Worm (Caenorhabditis elegans): ENCODE data around the gene ZK616.1.

Gene ZK616.1

DNA sequence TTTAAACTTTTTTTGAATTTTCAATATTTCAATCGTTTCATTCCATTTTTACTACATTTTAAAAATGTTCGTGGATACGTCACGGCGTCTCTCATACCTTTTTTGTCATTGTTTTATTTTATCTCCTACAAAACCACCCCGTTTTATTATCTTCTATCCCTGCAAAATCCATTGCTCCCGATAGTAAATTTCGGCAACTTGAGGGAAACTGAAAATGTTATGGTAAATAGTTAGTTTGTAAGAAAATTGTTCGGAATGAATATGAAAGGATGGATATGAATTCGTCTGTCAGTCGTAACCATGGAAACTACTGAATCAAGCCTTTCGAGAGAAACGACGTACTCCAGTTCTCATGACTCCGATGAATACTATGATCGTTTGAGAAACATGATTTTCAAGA, 19.4 kb upstream of the ZK616.1 start, which contains the start of gene F41H10.2:
Gene F41H10.2 (plus strand): TSS at position 301 of the 400 bp plus-strand sequence.
- TF ChIP-seq W03F9.2 (tag; optimal IDR thresholded peaks at IDR 0.05) = no peak
- TF ChIP-seq dao-5 (tag; optimal IDR thresholded peaks at IDR 0.05) = no peak
- TF ChIP-seq him-1 (tag; optimal IDR thresholded peaks at IDR 0.05) = no peak

DNA sequence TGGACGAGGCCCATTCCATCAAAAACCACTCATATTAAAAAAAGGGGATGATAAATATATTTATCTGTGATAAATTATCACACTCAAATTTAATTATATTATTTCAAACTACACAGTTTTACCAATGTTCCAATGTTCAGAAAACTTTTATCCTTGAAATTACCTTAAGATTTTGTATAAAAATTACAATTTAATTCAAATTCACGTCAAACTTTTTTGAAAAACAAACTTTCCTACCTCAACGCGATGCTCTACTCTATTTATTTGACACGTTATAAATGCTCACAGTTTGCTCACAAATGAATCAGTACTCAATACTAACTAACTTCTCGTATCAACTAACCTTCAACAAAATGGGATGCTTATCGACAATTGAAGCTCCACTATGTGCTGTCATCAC, 18.1 kb upstream of the ZK616.1 start, which contains the start of gene F41H10.1:
Gene F41H10.1 (plus strand): TSS at position 301 of the 400 bp plus-strand sequence.
- TF ChIP-seq him-1 (tag; optimal IDR thresholded peaks at IDR 0.05) = no peak
- no peak for TF ChIP-seq W03F9.2 (tag; optimal IDR thresholded peaks at IDR 0.05)
- TF ChIP-seq dao-5 (tag; optimal IDR thresholded peaks at IDR 0.05) = no peak

DNA sequence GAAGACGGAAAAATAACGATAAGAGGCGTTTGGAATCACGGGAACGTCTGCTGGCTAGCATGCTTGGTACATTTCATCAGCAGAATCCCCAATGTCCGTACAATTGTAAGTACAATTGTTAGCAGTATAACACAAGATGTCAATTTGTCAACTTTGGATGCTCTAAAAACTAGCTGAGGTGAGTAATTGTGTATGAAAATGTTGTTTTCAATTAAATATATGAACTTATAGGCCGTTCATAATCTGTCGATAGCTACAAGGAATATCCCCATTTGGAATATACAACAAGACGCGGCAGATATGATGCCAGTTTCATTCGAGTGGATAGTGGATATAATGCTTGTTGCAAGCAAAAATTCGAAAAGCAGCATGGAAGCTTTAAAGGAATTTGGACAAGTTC, 15.7 kb upstream of the ZK616.1 start, which contains the start of gene F41H10.12:
Gene F41H10.12 (plus strand): TSS at position 301 of the 400 bp plus-strand sequence.
- no peak for TF ChIP-seq W03F9.2 (tag; optimal IDR thresholded peaks at IDR 0.05)
- TF ChIP-seq dao-5 (tag; optimal IDR thresholded peaks at IDR 0.05) = no peak
- no peak for TF ChIP-seq him-1 (tag; optimal IDR thresholded peaks at IDR 0.05)

DNA sequence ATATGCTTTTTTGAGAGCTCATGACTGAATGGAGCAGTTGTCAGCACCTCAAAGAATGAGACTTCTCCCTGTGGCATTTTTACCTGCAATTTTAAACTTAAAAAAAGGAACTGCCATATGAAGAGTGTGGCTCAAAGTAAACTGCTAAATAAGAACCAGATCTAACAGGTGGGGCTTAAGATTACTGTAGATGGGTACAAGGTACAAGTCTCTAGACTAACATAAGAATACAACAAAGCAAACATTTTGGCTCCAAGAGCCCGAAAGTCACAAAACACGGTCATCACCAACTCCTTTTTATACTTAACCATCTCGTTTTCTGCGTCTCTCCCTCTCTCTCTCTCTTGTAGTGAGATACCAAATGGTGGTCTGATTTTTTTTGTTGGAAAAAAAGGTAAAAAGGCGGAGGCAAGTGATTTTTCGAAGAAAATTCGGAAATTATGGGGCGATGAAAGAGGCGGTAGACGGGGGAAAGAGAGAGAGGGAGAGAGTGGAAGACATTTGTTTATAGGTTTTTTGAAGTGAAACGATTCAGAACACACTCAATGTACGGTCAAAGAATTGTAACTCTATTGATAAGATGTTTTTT, 12.1 kb upstream of the ZK616.1 start, which contains the start of gene elo-6:
Gene elo-6 (minus strand): TSS at position 83 of the 589 bp plus-strand sequence.
- TF ChIP-seq W03F9.2 (tag; optimal IDR thresholded peaks at IDR 0.05) (no peak), dao-5 (tag; optimal IDR thresholded peaks at IDR 0.05) (no peak), him-1 (tag; optimal IDR thresholded peaks at IDR 0.05) (no peak)

DNA sequence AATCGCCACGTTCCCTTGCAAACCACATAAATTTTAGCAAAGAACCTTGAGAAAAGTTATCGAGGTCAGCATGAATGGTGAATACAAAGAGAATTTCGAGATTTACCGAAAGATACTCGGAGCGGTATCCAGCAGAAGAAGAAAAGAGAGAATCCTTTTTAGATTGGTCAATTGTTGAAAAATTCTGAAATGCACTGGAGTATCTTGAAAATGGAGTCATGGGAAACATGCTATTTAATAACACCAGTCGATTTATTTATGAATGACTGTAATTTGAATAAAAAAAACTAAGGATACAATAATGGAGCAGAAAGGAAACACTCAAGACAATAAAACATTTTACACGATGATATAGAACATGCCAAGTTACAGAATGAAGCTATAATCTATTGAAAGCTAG, 10.8 kb upstream of the ZK616.1 start:
- TF ChIP-seq W03F9.2 (tag; optimal IDR thresholded peaks at IDR 0.05) = no peak
- TF ChIP-seq dao-5 (tag; optimal IDR thresholded peaks at IDR 0.05) = no peak
- no peak for TF ChIP-seq him-1 (tag; optimal IDR thresholded peaks at IDR 0.05)

DNA sequence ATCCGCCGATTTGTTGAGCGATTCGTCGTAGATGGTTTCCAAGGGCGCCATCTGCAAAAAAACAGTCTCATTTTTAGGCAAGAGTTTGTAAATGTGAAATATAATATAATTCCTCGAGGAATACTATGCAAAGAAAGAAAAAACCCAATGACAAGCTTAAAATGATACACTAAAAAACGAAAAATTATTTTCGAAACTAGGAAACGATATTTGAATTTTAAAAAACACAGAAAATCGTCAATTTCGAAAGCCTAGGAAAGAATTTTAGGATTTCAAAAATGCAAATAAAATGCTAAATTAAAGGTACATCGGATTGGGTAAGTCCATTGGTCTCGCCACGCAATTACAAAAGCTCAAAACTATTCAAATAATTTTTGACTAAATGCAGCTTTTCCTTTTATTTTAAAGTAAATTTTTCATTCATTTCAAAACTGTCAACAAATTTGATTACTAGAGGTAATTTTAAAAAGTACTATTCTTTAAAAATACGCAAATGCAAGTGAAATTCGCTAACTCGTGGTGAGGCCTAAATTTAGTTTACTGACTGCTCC, 9.1 kb upstream of the ZK616.1 start, which contains the start of the genes htp-1 and ZK616.5:
Gene htp-1 (minus strand): TSS at position 51 of the 551 bp plus-strand sequence.
Gene ZK616.5 (plus strand): TSS at position 423 of the 551 bp plus-strand sequence.
- no peak for TF ChIP-seq dao-5 (tag; optimal IDR thresholded peaks at IDR 0.05)
- no peak for TF ChIP-seq W03F9.2 (tag; optimal IDR thresholded peaks at IDR 0.05)
- TF ChIP-seq him-1 (tag; optimal IDR thresholded peaks at IDR 0.05) = no peak

DNA sequence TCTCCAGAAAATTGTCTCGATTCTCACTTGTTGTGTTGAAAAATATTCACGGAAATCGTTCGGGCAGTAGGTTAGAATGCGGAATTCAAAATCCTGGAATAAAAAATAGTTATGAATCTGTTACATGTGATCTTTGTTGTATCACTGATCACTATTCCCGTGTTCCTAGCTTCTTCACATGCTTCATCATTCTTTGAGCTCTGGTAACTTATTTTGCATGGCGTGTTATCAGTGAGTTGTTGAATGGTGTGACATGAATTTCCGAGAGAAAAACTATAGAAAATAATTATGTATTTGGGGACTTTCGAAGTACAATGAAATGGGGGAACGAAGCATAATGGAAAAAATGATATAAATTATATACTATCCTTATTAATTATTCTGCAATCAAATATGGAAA, 7.1 kb upstream of the ZK616.1 start:
- TF ChIP-seq dao-5 (tag; optimal IDR thresholded peaks at IDR 0.05) (no peak), W03F9.2 (tag; optimal IDR thresholded peaks at IDR 0.05) (no peak), him-1 (tag; optimal IDR thresholded peaks at IDR 0.05) (no peak)

DNA sequence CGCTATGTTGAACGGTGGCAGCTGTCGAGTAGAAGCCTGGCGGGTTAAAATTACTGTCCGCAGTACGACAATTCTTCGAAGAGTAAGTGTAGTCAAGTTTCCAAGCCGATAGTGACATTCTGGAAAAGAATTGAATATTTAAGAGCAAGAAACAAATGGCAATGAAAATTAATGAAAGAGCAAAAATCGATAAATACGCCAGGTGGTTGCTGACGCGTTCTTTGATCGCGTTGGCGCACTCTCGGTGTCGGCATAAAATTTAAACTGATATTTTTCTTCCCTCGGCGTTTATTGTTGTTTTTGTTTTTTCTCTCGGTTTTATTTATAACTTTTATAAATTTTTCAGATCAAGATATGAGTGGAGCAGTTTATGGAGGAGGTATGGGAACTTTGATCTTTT, 6.0 kb upstream of the ZK616.1 start, which contains the start of the genes perm-3 and swsn-6:
Gene perm-3 (minus strand): TSS at position 118 of the 400 bp plus-strand sequence.
Gene swsn-6 (plus strand): TSS at position 347 of the 400 bp plus-strand sequence.
- TF ChIP-seq dao-5 (tag; optimal IDR thresholded peaks at IDR 0.05) (no peak), W03F9.2 (tag; optimal IDR thresholded peaks at IDR 0.05) (peak; percentile 79)

DNA sequence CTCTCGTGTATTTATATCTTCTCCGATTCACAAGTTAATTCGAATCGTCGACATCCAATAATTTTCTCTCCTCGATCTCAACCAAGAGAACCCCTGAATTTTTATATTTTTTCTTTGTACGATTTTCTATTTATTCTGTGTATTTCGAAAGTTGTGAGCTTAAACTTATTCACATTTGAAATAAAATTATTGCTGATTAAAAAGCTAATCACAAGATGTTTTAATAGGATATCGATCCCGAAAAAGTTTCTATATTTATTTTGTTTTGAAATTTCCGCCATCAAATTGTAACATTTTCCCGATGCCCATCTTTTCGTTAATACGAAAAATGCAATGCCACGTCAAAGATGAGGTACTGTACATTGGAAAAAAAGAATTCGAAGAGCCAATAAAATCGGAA, 3.9 kb upstream of the ZK616.1 start, which contains the start of gene ZK616.3:
Gene ZK616.3 (plus strand): TSS at position 301 of the 400 bp plus-strand sequence.
- no peak for TF ChIP-seq W03F9.2 (tag; optimal IDR thresholded peaks at IDR 0.05)
- TF ChIP-seq him-1 (tag; optimal IDR thresholded peaks at IDR 0.05) = no peak
- TF ChIP-seq dao-5 (tag; optimal IDR thresholded peaks at IDR 0.05) = no peak

DNA sequence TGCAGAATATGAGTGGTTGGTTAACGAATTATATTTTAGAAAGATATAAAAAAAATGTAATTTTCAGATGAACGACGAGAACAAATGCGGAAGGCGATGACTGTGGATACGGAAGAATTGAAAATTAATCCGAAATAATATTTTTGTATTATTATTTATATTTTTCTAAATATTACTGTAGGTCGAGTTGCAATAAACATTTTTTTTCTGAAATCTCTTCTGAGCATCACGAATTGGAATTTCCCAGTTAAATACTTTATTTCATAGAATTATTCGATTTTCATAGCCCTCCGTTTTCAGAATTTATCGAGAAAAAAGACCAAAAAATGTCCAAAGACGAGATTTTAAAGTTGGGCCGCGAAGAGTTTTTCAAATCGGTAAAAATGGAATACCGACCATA, 3.2 kb upstream of the ZK616.1 start, which contains the start of gene ZK616.2:
Gene ZK616.2 (plus strand): TSS at position 301 of the 400 bp plus-strand sequence.
- no peak for TF ChIP-seq W03F9.2 (tag; optimal IDR thresholded peaks at IDR 0.05)
- no peak for TF ChIP-seq dao-5 (tag; optimal IDR thresholded peaks at IDR 0.05)
- no peak for TF ChIP-seq him-1 (tag; optimal IDR thresholded peaks at IDR 0.05)

DNA sequence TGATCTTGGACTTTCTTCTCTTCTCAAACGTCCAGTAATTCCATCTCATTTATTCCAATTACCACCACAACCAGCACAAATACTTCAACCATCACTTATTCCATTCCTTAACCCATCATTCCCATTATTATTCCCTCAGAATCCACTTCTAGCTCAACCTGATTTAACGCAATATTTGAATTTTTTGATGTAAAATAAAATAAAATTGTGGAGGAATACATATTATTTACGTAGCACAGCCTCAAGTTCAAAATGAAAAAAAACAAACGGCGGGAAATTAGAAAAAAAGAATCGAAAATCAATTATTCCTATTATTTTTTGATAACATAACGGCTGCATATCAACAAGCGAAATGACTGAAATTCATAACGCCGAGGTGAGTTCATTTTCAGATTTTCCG, 4.6 kb downstream of the ZK616.1 start, which contains the start of gene ZK616.61:
Gene ZK616.61 (plus strand): TSS at position 301 of the 400 bp plus-strand sequence.
- TF ChIP-seq him-1 (tag; optimal IDR thresholded peaks at IDR 0.05) (no peak), dao-5 (tag; optimal IDR thresholded peaks at IDR 0.05) (no peak), W03F9.2 (tag; optimal IDR thresholded peaks at IDR 0.05) (no peak)

DNA sequence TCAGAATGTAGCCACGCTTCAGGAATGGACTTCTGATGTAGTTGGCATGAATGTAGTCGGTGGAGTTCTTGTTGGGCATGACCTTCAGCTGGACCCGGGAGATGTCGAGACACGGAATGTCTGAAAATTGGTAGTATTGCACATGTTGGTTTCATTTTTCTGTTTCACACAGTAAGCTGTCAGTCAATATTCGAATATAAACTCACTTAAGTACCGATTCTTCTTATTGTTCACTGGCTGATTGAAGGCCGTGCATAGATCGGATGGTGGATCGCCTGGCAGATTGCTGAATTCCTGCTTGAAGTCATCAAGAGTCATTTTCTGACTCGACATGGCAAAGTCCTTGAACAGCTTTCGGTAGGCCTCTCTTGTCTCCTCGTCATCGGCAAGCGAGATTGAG, 8.4 kb downstream of the ZK616.1 start:
- TF ChIP-seq W03F9.2 (tag; optimal IDR thresholded peaks at IDR 0.05) (no peak), him-1 (tag; optimal IDR thresholded peaks at IDR 0.05) (no peak), dao-5 (tag; optimal IDR thresholded peaks at IDR 0.05) (no peak)

DNA sequence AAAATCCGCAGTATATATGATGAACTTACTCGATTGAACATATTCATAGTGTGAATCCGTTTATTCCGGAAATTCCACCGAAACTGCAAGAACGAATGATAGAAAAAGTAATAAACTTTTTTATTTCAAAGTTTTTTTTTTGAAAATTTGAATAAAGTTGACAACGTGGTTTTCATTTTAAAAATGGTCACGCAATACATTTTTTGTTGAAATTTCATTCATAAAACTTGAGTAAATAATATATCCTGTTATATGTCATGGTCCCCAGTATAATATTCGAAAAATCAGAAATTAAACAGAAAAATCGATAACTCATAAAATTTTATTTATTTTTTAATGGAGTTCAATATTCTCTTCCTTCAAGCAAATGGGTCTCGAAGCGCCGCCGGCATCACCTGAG, 10.4 kb downstream of the ZK616.1 start, which contains the start of gene ZK616.65:
Gene ZK616.65 (minus strand): TSS at position 101 of the 400 bp plus-strand sequence.
- no peak for TF ChIP-seq dao-5 (tag; optimal IDR thresholded peaks at IDR 0.05)

All from whole organism, L4/young adult.